Worm (Caenorhabditis elegans) whole organism, mixed stage, embryonic: ENCODE data around the gene bgnt-1.1.

Experiments used
- M03D4.4 ChIP-seq: sonication (generic microtip); optimal IDR thresholded peaks from 2 replicates; lab custom pipeline; 2017; ENCODE audit warnings: mild to moderate bottlenecking, missing genetic modification characterization, missing compliant biosample characterization
- bed-3 ChIP-seq: fragments of 200-800 bp; sonication (Bioruptor generic); optimal IDR thresholded peaks from 3 replicates; lab custom pipeline; 2018; ENCODE audit warnings: mild to moderate bottlenecking, missing genetic modification characterization, moderate library complexity, missing compliant biosample characterization
- blmp-1 ChIP-seq: fragments of 150-350 bp; optimal IDR thresholded peaks from 2 replicates; lab custom pipeline; 2014; ENCODE audit warnings: missing biosample characterization, missing genetic modification characterization
- ceh-39 ChIP-seq: fragments of 150-350 bp; optimal IDR thresholded peaks from 2 replicates; lab custom pipeline; 2014; ENCODE audit warnings: missing biosample characterization, missing genetic modification characterization
- ceh-43 ChIP-seq: fragments of 200-800 bp; sonication (Bioruptor generic); optimal IDR thresholded peaks from 2 replicates; lab custom pipeline; 2018; ENCODE audit warnings: mild to moderate bottlenecking, missing genetic modification characterization, moderate library complexity, missing compliant biosample characterization
- ceh-83 ChIP-seq: fragments of 200-800 bp; sonication (Bioruptor generic); optimal IDR thresholded peaks from 2 replicates; lab custom pipeline; 2018; ENCODE audit warnings: mild to moderate bottlenecking, missing genetic modification characterization, missing compliant biosample characterization
- ces-1 ChIP-seq: fragments of 150-350 bp; optimal IDR thresholded peaks from 2 replicates; lab custom pipeline; 2014; ENCODE audit warnings: missing biosample characterization, missing genetic modification reagents, missing genetic modification characterization
- cnd-1 ChIP-seq: fragments of 200-800 bp; sonication (Bioruptor generic); optimal IDR thresholded peaks from 2 replicates; lab custom pipeline; 2018; ENCODE audit warnings: mild to moderate bottlenecking, missing genetic modification characterization, missing compliant biosample characterization
- elt-1 ChIP-seq: sonication (generic microtip); optimal IDR thresholded peaks from 2 replicates; lab custom pipeline; 2017; ENCODE audit warnings: missing genetic modification characterization, mild to moderate bottlenecking, missing compliant biosample characterization, antibody characterized with exemption, moderate library complexity, borderline replicate concordance; ENCODE audit not compliant: insufficient read depth
- elt-3 ChIP-seq: fragments of 150-350 bp; optimal IDR thresholded peaks from 2 replicates; lab custom pipeline; 2014; ENCODE audit warnings: missing biosample characterization, missing genetic modification characterization
- flh-1 ChIP-seq: fragments of 200-800 bp; sonication (Bioruptor generic); optimal IDR thresholded peaks from 2 replicates; lab custom pipeline; 2018; ENCODE audit warnings: mild to moderate bottlenecking, missing genetic modification characterization, moderate library complexity, missing compliant biosample characterization
- hlh-1 ChIP-seq: fragments of 150-350 bp; optimal IDR thresholded peaks from 2 replicates; lab custom pipeline; 2014; ENCODE audit warnings: missing biosample characterization, missing genetic modification reagents, missing genetic modification characterization
- lin-13 ChIP-seq: fragments of 150-350 bp; optimal IDR thresholded peaks from 2 replicates; lab custom pipeline; 2014; ENCODE audit warnings: missing biosample characterization, missing genetic modification characterization
- lin-32 ChIP-seq: fragments of 200-800 bp; sonication (Bioruptor generic); optimal IDR thresholded peaks from 2 replicates; lab custom pipeline; 2018; ENCODE audit warnings: mild to moderate bottlenecking, missing genetic modification characterization, missing compliant biosample characterization
- lsy-2 ChIP-seq: fragments of 150-350 bp; optimal IDR thresholded peaks from 2 replicates; lab custom pipeline; 2014; ENCODE audit warnings: missing biosample characterization, missing genetic modification characterization
- mab-5 ChIP-seq: fragments of 150-350 bp; optimal IDR thresholded peaks from 2 replicates; lab custom pipeline; 2014; ENCODE audit warnings: missing biosample characterization, missing genetic modification characterization
- mep-1 ChIP-seq: fragments of 150-350 bp; optimal IDR thresholded peaks from 2 replicates; lab custom pipeline; 2017; ENCODE audit warnings: missing biosample characterization, missing genetic modification reagents, missing genetic modification characterization, inconsistent platforms
- mls-2 ChIP-seq: sonication (generic microtip); optimal IDR thresholded peaks from 2 replicates; lab custom pipeline; 2016; ENCODE audit warnings: mild to moderate bottlenecking, missing genetic modification characterization, moderate library complexity, missing compliant biosample characterization
- nhr-12 ChIP-seq: fragments of 150-350 bp; optimal IDR thresholded peaks from 2 replicates; lab custom pipeline; 2014; ENCODE audit warnings: missing biosample characterization, missing genetic modification characterization
- nhr-2 ChIP-seq: fragments of 150-350 bp; optimal IDR thresholded peaks from 2 replicates; lab custom pipeline; 2014; ENCODE audit warnings: missing biosample characterization, missing genetic modification characterization
- nhr-237 ChIP-seq: fragments of 150-350 bp; optimal IDR thresholded peaks from 2 replicates; lab custom pipeline; 2014; ENCODE audit warnings: missing biosample characterization, missing genetic modification characterization
- nhr-28 ChIP-seq: fragments of 150-350 bp; optimal IDR thresholded peaks from 2 replicates; lab custom pipeline; 2014; ENCODE audit warnings: missing biosample characterization, missing genetic modification characterization
- nhr-76 ChIP-seq: sonication (generic microtip); optimal IDR thresholded peaks from 2 replicates; lab custom pipeline; 2017; ENCODE audit warnings: missing biosample characterization, missing genetic modification characterization
- pha-4 ChIP-seq: fragments of 150-350 bp; optimal IDR thresholded peaks from 2 replicates; lab custom pipeline; 2018; ENCODE audit warnings: missing biosample characterization, missing genetic modification reagents, missing genetic modification characterization
- sem-2 ChIP-seq: fragments of 200-800 bp; sonication (Bioruptor generic); optimal IDR thresholded peaks from 2 replicates; lab custom pipeline; 2018; ENCODE audit warnings: mild to moderate bottlenecking, missing genetic modification characterization, missing compliant biosample characterization
- snpc-4 ChIP-seq: fragments of 150-350 bp; optimal IDR thresholded peaks from 2 replicates; lab custom pipeline; 2014; ENCODE audit warnings: missing biosample characterization, missing genetic modification characterization
- sptf-1 ChIP-seq: sonication (generic microtip); optimal IDR thresholded peaks from 2 replicates; lab custom pipeline; 2017; ENCODE audit warnings: mild to moderate bottlenecking, missing genetic modification characterization, moderate library complexity, missing compliant biosample characterization
- tbx-8 ChIP-seq: fragments of 200-800 bp; sonication (Bioruptor generic); optimal IDR thresholded peaks from 2 replicates; lab custom pipeline; 2018; ENCODE audit warnings: mild to moderate bottlenecking, missing genetic modification characterization, moderate library complexity, missing compliant biosample characterization
- unc-120 ChIP-seq: sonication (generic microtip); optimal IDR thresholded peaks from 2 replicates; lab custom pipeline; 2017; ENCODE audit warnings: missing genetic modification characterization, missing compliant biosample characterization; ENCODE audit not compliant: poor library complexity, severe bottlenecking
- unc-39 ChIP-seq: fragments of 150-350 bp; optimal IDR thresholded peaks from 2 replicates; lab custom pipeline; 2014; ENCODE audit warnings: missing biosample characterization, missing genetic modification characterization
- unc-62 ChIP-seq: fragments of 150-350 bp; optimal IDR thresholded peaks from 2 replicates; lab custom pipeline; 2014; ENCODE audit warnings: missing biosample characterization, missing genetic modification reagents, missing genetic modification characterization
- zip-8 ChIP-seq: fragments of 150-350 bp; optimal IDR thresholded peaks from 2 replicates; lab custom pipeline; 2014; ENCODE audit warnings: missing biosample characterization, missing genetic modification characterization

The bgnt-1.1 gene

DNA sequence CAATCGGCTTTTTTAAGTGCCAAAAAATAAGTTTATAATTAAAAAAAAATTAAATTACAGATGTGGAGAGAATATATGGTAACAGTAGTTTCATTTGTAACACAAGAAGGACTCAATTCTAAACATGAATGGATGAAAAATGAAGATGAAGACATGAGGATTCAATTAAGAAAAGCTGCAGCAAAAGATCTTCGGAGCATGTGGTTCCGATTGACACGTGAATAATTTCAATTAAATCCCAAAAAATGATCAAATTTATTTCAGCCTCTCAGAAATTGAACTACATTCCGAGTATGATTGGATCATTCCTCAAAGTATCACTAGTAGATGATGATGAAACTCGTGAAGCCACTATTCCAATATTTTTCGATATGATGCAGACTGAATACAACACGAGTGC is 16.8 kb downstream of the bgnt-1.1 start:
- TF ChIP-seq nhr-237 (tag; lab: Kevin White, UChicago) (no peak), M03D4.4 (tag; lab: Kevin White, UChicago) (no peak)

DNA sequence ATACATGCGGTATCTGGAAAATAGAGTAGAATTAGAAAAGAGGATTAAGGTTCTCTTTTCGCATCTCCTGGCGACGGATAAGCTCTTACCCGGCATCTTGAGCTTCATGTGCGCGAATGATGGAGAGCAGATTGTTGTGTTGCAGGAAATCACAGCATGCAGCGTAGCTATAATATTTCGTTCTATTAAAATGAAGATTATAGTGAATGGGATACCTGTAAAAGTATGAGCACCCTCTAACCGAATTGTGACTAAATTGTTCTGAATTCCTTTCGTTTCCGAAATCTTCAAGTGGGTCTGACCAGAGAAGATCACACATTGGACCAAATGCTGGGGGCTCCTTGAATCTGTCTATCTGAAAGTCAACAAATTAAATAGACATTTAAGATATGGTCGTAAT is 25.8 kb downstream of the bgnt-1.1 start:
- TF ChIP-seq ceh-39 (tag; lab: Kevin White, UChicago): no peak
- TF ChIP-seq sptf-1 (tag; lab: Kevin White, UChicago): no peak
- TF ChIP-seq ceh-43: no peak
- no peak for TF ChIP-seq tbx-8 (GFP tag; lab: Kevin White, UChicago)
- TF ChIP-seq unc-120 (tag; lab: Kevin White, UChicago): no peak
- TF ChIP-seq nhr-28 (tag; lab: Kevin White, UChicago): no peak
- TF ChIP-seq elt-3 (tag; lab: Kevin White, UChicago): no peak
- TF ChIP-seq snpc-4: no peak
- TF ChIP-seq nhr-237 (tag; lab: Kevin White, UChicago): no peak
- no peak for TF ChIP-seq ceh-83 (GFP tag; lab: Kevin White, UChicago)
- TF ChIP-seq nhr-2 (tag; lab: Kevin White, UChicago): no peak

- TF ChIP-seq elt-3 (tag; lab: Kevin White, UChicago) (no peak), nhr-12 (tag; lab: Kevin White, UChicago) (no peak), mep-1 (tag; lab: Kevin White, UChicago) (peak; percentile 7), ceh-39 (tag; lab: Kevin White, UChicago) (no peak), ces-1 (GFP tag; lab: Kevin White, UChicago) (peak; percentile 22), nhr-237 (tag; lab: Kevin White, UChicago) (no peak), sptf-1 (tag; lab: Kevin White, UChicago) (peak; percentile 36), sem-2 (GFP tag; lab: Kevin White, UChicago) (no peak), mls-2 (tag; lab: Kevin White, UChicago) (peak; percentile 9), unc-62 (GFP tag; lab: Kevin White, UChicago) (peak; percentile 17), flh-1 (GFP tag; lab: Kevin White, UChicago) (no peak)
Observed at ce11 chrIV:10499948-10500356, 27.4 kb downstream of the bgnt-1.1 start.

DNA sequence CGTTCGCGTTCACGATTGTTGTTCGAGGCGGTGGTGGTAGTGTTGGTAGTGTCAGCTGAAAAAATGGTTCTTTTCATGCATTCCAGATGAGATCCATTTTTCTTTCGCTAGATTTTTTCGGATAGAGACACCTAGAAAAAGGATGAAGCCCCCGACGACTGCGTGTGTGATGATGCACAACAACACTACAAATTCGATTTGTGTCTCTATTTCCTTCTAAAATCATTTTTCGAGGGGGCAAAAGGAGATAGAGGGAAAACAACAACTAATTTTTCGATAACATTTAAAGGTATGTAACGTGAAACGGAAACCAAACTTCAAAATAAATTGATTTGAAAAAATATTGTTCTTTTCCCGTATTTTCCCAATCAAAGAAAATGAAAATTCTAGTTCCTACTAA is 27.9 kb downstream of the bgnt-1.1 start:
- TF ChIP-seq tbx-8 (GFP tag; lab: Kevin White, UChicago) (no peak), ces-1 (GFP tag; lab: Kevin White, UChicago) (peak; percentile 75)
- TF ChIP-seq, all 35 proteins: peak for 1

- TF ChIP-seq lin-32 (GFP tag; lab: Kevin White, UChicago) (no peak), ces-1 (GFP tag; lab: Kevin White, UChicago) (peak; percentile 7)
Observed at ce11 chrIV:10501550-10502240, 29.1 kb downstream of the bgnt-1.1 start, which contains the start of gene tax-6. Gene tax-6 (minus strand): TSS chrIV:10501600.

DNA sequence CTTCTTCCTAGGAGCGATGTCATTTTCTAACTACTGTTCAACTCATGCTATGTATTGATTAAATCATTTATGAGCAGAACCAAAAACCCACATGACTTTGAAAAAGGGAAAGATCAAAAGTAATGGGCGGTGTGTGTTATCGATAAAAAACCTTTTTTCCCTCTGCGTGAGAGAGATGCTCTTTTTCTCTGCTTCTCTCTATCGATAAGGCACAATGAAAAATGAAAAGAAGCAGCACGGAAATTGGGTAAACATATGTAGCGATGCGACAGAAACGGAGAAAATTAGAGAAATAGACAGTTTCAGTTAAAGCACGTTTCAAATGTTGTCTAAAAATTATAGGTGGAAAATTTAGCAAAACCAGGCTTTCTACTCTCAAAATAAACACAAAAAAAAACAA is 29.8 kb downstream of the bgnt-1.1 start:
- TF ChIP-seq lsy-2 (tag; lab: Kevin White, UChicago) (no peak), unc-120 (tag; lab: Kevin White, UChicago) (peak; percentile 4), hlh-1 (tag; lab: Kevin White, UChicago) (peak; percentile 13), flh-1 (GFP tag; lab: Kevin White, UChicago) (no peak)

- TF ChIP-seq blmp-1 (tag; lab: Kevin White, UChicago) (no peak), hlh-1 (tag; lab: Kevin White, UChicago) (peak; percentile 34), sem-2 (GFP tag; lab: Kevin White, UChicago) (no peak), unc-39 (tag; lab: Kevin White, UChicago) (no peak), bed-3 (GFP tag; lab: Kevin White, UChicago) (no peak), cnd-1 (tag; lab: Kevin White, UChicago) (peak; percentile 4), ceh-43 (no peak), ces-1 (GFP tag; lab: Kevin White, UChicago) (peak; percentile 51), unc-120 (tag; lab: Kevin White, UChicago) (peak; percentile 90), mab-5 (no peak), elt-1 (tag; lab: Kevin White, UChicago) (no peak), nhr-28 (tag; lab: Kevin White, UChicago) (no peak), pha-4 (tag; lab: Kevin White, UChicago) (peak; percentile 19), ceh-83 (GFP tag; lab: Kevin White, UChicago) (no peak), lsy-2 (tag; lab: Kevin White, UChicago) (no peak), nhr-12 (tag; lab: Kevin White, UChicago) (no peak), nhr-237 (tag; lab: Kevin White, UChicago) (no peak), zip-8 (tag; lab: Kevin White, UChicago) (no peak), nhr-2 (tag; lab: Kevin White, UChicago) (no peak), sptf-1 (tag; lab: Kevin White, UChicago) (peak; percentile 8), M03D4.4 (tag; lab: Kevin White, UChicago) (peak; percentile 33), nhr-76 (tag; lab: Kevin White, UChicago) (no peak), mep-1 (tag; lab: Kevin White, UChicago) (no peak), tbx-8 (GFP tag; lab: Kevin White, UChicago) (no peak), lin-32 (GFP tag; lab: Kevin White, UChicago) (no peak), mls-2 (tag; lab: Kevin White, UChicago) (peak; percentile 13), lin-13 (tag; lab: Kevin White, UChicago) (no peak), elt-3 (tag; lab: Kevin White, UChicago) (no peak), snpc-4 (no peak)
Observed at ce11 chrIV:10503750-10504232, 31.2 kb downstream of the bgnt-1.1 start.
